Worm (Caenorhabditis elegans): Measurements from ENCODE around the gene ekl-6.

ekl-6 gene

DNA sequence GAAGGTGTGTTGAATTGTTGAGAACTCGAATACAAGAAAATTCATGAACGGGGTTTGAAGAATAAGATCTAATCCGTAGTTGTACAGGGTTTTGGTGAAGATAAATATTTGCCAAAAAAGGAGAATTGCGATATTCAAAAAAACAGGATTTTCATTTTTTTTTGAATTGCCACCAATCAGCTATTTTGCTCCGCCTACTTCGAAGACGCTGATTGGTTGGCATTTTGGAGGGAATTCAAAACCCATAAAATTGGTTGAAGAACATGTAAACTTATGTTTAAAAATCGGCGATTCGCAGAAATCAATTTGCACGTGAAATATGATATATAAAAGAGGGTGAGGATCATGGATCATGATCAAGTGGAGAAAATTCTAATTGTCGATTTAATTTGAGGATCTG is 11.8 kb downstream of the ekl-6 start:
- TF ChIP-seq tab-1 (GFP tag; IDR thresholded peaks at IDR 0.05) (no peak), ztf-29 (GFP tag; IDR thresholded peaks at IDR 0.05) (no peak), flt-1 (GFP tag; IDR thresholded peaks at IDR 0.05) (no peak), cog-1 (tag; optimal IDR thresholded peaks at IDR 0.05) (no peak), med-1 (GFP tag; optimal IDR thresholded peaks at IDR 0.05; ENCODE audit: insufficient read depth) (no peak), klf-2 (GFP tag; conservative IDR thresholded peaks at IDR 0.05) (no peak), ztf-23 (GFP tag; IDR thresholded peaks at IDR 0.05) (no peak), T22C8.4 (GFP tag; IDR thresholded peaks at IDR 0.05) (no peak), ref-1 (GFP tag; conservative IDR thresholded peaks at IDR 0.05) (no peak)

DNA sequence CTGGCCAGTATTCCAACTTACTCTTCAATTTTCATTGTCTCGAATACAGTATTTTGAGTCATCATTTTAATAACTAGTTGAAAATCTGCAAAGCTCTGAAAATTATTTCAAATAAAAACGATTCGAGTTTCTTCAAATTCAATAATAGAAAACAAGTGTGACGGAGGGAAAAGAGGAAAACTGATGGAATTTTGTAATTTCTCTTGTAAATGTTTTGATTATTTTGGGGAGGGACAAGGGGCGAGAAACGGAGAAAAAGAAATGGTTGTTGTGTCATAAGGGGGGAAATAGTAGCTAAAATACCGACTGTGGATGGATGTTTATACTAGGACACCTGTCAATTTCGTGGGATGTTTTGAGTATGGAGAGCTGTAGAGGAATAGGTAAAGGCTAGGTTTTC is 13.9 kb downstream of the ekl-6 start, which contains the start of gene T16G12.9:
T16G12.9 (minus strand) TSS at position 101 of the 400 bp plus-strand sequence.
- TF ChIP-seq cog-1 (tag; optimal IDR thresholded peaks at IDR 0.05): no peak
- no peak for TF ChIP-seq med-1 (GFP tag; optimal IDR thresholded peaks at IDR 0.05; ENCODE audit: insufficient read depth)
- TF ChIP-seq klf-2 (GFP tag; conservative IDR thresholded peaks at IDR 0.05): no peak
- no peak for TF ChIP-seq tab-1 (GFP tag; IDR thresholded peaks at IDR 0.05)
- no peak for TF ChIP-seq ref-1 (GFP tag; conservative IDR thresholded peaks at IDR 0.05)
- TF ChIP-seq T22C8.4 (GFP tag; IDR thresholded peaks at IDR 0.05): no peak
- no peak for TF ChIP-seq ztf-29 (GFP tag; IDR thresholded peaks at IDR 0.05)

- TF ChIP-seq cog-1 (tag; optimal IDR thresholded peaks at IDR 0.05) (no peak), ref-1 (GFP tag; conservative IDR thresholded peaks at IDR 0.05) (no peak), ztf-23 (GFP tag; IDR thresholded peaks at IDR 0.05) (no peak), tab-1 (GFP tag; IDR thresholded peaks at IDR 0.05) (no peak)
Measured at ce11 chrIII:10078784-10079183, 14.6 kb downstream of the ekl-6 start.

ce11 chrIII:10083242-10083641 is 19.0 kb downstream of the ekl-6 start, which contains the start of gene T16H12.3:
Gene T16H12.3 (minus strand): TSS chrIII:10083292.
- TF ChIP-seq ztf-29 (GFP tag; IDR thresholded peaks at IDR 0.05) (no peak), med-1 (GFP tag; optimal IDR thresholded peaks at IDR 0.05; ENCODE audit: insufficient read depth) (no peak), ztf-23 (GFP tag; IDR thresholded peaks at IDR 0.05) (no peak), tab-1 (GFP tag; IDR thresholded peaks at IDR 0.05) (no peak), ref-1 (GFP tag; conservative IDR thresholded peaks at IDR 0.05) (no peak), T22C8.4 (GFP tag; IDR thresholded peaks at IDR 0.05) (no peak), klf-2 (GFP tag; conservative IDR thresholded peaks at IDR 0.05) (no peak), flt-1 (GFP tag; IDR thresholded peaks at IDR 0.05) (no peak), cog-1 (tag; optimal IDR thresholded peaks at IDR 0.05) (no peak)

ce11 chrIII:10085103-10085502 is 20.9 kb downstream of the ekl-6 start, which contains the start of gene T16H12.13:
Gene T16H12.13 (plus strand): TSS chrIII:10085403.
- TF ChIP-seq cog-1 (tag; optimal IDR thresholded peaks at IDR 0.05) (no peak), klf-2 (GFP tag; conservative IDR thresholded peaks at IDR 0.05) (no peak), med-1 (GFP tag; optimal IDR thresholded peaks at IDR 0.05; ENCODE audit: insufficient read depth) (no peak), ztf-23 (GFP tag; IDR thresholded peaks at IDR 0.05) (no peak), T22C8.4 (GFP tag; IDR thresholded peaks at IDR 0.05) (no peak), flt-1 (GFP tag; IDR thresholded peaks at IDR 0.05) (no peak), ztf-29 (GFP tag; IDR thresholded peaks at IDR 0.05) (no peak), tab-1 (GFP tag; IDR thresholded peaks at IDR 0.05) (no peak), ref-1 (GFP tag; conservative IDR thresholded peaks at IDR 0.05) (no peak)

ce11 chrIII:10085574-10085973 is 21.4 kb downstream of the ekl-6 start:
- TF ChIP-seq ztf-23 (GFP tag; IDR thresholded peaks at IDR 0.05): no peak

DNA sequence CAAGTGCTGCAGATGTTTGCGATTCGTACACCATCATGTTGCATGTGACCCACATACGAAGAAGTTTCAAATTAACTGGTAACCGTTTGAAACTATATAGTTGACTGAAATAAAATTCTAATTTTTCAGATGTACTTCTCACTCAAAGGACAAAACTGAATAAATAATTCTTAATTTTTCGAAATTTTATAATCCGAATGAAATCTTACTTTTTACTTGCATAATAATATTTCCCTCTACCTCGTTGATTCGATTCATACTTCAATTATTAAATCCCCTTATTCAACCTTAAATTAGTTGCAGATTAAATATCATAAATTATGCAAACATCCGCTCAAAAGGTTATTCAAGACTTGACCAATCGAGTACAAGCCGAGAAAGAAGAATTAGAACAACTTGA is 21.8 kb downstream of the ekl-6 start, which contains the start of gene T16H12.2:
T16H12.2 (plus strand) TSS at position 301 of the 400 bp plus-strand sequence.
- no peak for TF ChIP-seq cog-1 (tag; optimal IDR thresholded peaks at IDR 0.05)
- no peak for TF ChIP-seq ref-1 (GFP tag; conservative IDR thresholded peaks at IDR 0.05)
- TF ChIP-seq tab-1 (GFP tag; IDR thresholded peaks at IDR 0.05): no peak
- TF ChIP-seq T22C8.4 (GFP tag; IDR thresholded peaks at IDR 0.05): no peak
- TF ChIP-seq flt-1 (GFP tag; IDR thresholded peaks at IDR 0.05): no peak
- TF ChIP-seq ztf-29 (GFP tag; IDR thresholded peaks at IDR 0.05): no peak
- no peak for TF ChIP-seq med-1 (GFP tag; optimal IDR thresholded peaks at IDR 0.05; ENCODE audit: insufficient read depth)
- no peak for TF ChIP-seq klf-2 (GFP tag; conservative IDR thresholded peaks at IDR 0.05)
- no peak for TF ChIP-seq ztf-23 (GFP tag; IDR thresholded peaks at IDR 0.05)

DNA sequence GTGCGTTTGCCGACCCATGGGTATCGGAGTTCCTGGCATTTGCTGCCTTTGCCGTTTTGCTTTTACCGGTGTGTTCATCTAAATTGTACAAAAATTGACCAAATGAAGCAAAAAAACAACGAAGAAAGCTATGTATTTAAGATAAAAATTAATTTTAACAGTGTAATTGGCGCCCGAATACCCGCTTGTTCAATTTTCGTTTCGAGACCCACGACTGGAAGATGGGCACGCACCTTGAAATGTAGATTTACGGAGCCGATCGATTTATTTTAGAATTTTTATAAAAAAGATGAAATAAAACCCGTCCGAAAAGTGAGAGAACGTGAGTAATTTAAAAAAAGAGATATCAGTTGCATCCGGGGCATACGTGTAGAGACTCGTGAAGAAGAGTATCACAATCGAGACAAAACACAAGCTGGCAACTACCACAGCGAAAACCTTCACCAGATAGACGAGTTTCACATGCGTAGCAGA is 24.3 kb downstream of the ekl-6 start, which contains the start of gene hal-2:
hal-2 (minus strand) TSS at position 424 of the 474 bp plus-strand sequence.
- no peak for TF ChIP-seq ref-1 (GFP tag; conservative IDR thresholded peaks at IDR 0.05)
- TF ChIP-seq flt-1 (GFP tag; IDR thresholded peaks at IDR 0.05): no peak
- TF ChIP-seq med-1 (GFP tag; optimal IDR thresholded peaks at IDR 0.05; ENCODE audit: insufficient read depth): no peak
- TF ChIP-seq T22C8.4 (GFP tag; IDR thresholded peaks at IDR 0.05): no peak
- TF ChIP-seq cog-1 (tag; optimal IDR thresholded peaks at IDR 0.05): no peak
- no peak for TF ChIP-seq ztf-29 (GFP tag; IDR thresholded peaks at IDR 0.05)

ce11 chrIII:10090685-10091084 is 26.5 kb downstream of the ekl-6 start, which contains the start of gene gtf-2H2C:
Gene gtf-2H2C (minus strand): TSS chrIII:10090785.
- TF ChIP-seq flt-1 (GFP tag; IDR thresholded peaks at IDR 0.05): no peak
- no peak for TF ChIP-seq ztf-23 (GFP tag; IDR thresholded peaks at IDR 0.05)
- TF ChIP-seq ztf-29 (GFP tag; IDR thresholded peaks at IDR 0.05): no peak
- no peak for TF ChIP-seq klf-2 (GFP tag; conservative IDR thresholded peaks at IDR 0.05)
- no peak for TF ChIP-seq T22C8.4 (GFP tag; IDR thresholded peaks at IDR 0.05)
- no peak for TF ChIP-seq cog-1 (tag; optimal IDR thresholded peaks at IDR 0.05)
- TF ChIP-seq med-1 (GFP tag; optimal IDR thresholded peaks at IDR 0.05; ENCODE audit: insufficient read depth): no peak
- no peak for TF ChIP-seq ref-1 (GFP tag; conservative IDR thresholded peaks at IDR 0.05)
- no peak for TF ChIP-seq tab-1 (GFP tag; IDR thresholded peaks at IDR 0.05)

DNA sequence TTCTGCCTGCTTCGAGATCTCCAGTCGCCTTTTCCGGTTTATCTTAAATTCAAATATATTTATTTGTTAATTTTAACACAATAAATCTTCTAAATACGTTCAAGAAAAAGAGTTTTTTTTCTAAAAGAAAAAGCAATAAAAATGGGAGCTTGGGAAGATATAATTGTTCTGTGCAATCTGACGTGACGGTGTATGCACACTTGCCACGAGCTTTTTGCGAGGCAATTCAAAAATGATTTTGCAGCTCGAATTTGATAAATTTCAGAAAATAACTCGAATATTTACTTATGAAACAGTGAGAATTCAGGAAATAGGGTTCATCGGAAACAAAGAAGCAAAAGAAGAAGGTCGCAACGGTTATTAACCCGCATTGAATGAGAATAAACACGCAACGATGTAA is 28.9 kb downstream of the ekl-6 start:
- TF ChIP-seq cog-1 (tag; optimal IDR thresholded peaks at IDR 0.05): no peak
- no peak for TF ChIP-seq T22C8.4 (GFP tag; IDR thresholded peaks at IDR 0.05)
- TF ChIP-seq ztf-29 (GFP tag; IDR thresholded peaks at IDR 0.05): no peak
